Fruit fly (Drosophila melanogaster) whole organism, embryonic: ENCODE data around the gene pyd.
A peak's percentile ranks its signal among the peaks of the same experiment; 100 is the strongest.

Experiments used
- Abd-B ChIP-seq: fragments of 200-800 bp; sonication (Bioruptor generic); optimal IDR thresholded peaks from 2 replicates; lab custom pipeline; 2018; ENCODE audit warnings: missing biosample characterization, mild to moderate bottlenecking, missing genetic modification characterization, moderate library complexity
- Atf6 ChIP-seq: fragments of 200-800 bp; sonication (Bioruptor generic); IDR thresholded peaks from 2 replicates; pipeline ENCODE4 v1.3.6; 2022; ENCODE audit warnings: missing biosample characterization, missing genetic modification characterization
- B-H1 ChIP-seq: fragments of 200-800 bp; sonication (Bioruptor generic); IDR thresholded peaks from 3 replicates; pipeline ENCODE4 v1.3.6; 2022; ENCODE audit warnings: missing biosample characterization, missing genetic modification characterization
- CG10543 ChIP-seq: fragments of 200-800 bp; sonication (Bioruptor generic); optimal IDR thresholded peaks from 3 replicates; lab custom pipeline; 2017; ENCODE audit warnings: missing biosample characterization, mild to moderate bottlenecking, missing genetic modification characterization, moderate library complexity
- CG11247 ChIP-seq: fragments of 200-800 bp; sonication (Bioruptor generic); IDR thresholded peaks from 2 replicates; pipeline ENCODE4 v1.3.6; 2022; ENCODE audit warnings: missing biosample characterization, missing genetic modification characterization
- CG11695 ChIP-seq: fragments of 200-800 bp; sonication (Bioruptor generic); IDR thresholded peaks from 3 replicates; pipeline ENCODE4 v1.3.6; 2022; ENCODE audit warnings: missing biosample characterization, missing genetic modification characterization
- CG12104 ChIP-seq: fragments of 200-800 bp; sonication (Bioruptor generic); optimal IDR thresholded peaks from 3 replicates; lab custom pipeline; 2016; ENCODE audit warnings: missing biosample characterization, missing genetic modification characterization
- CG14860 ChIP-seq: fragments of 200-800 bp; sonication (Bioruptor generic); IDR thresholded peaks from 3 replicates; pipeline ENCODE4 v1.3.6; 2022; ENCODE audit warnings: missing biosample characterization, missing genetic modification characterization; ENCODE audit not compliant: partially characterized antibody
- CG15601 ChIP-seq: fragments of 200-800 bp; sonication (Bioruptor generic); optimal IDR thresholded peaks from 3 replicates; lab custom pipeline; 2019; ENCODE audit warnings: missing biosample characterization, mild to moderate bottlenecking, missing genetic modification characterization, moderate library complexity
- CG1647 ChIP-seq: fragments of 200-800 bp; sonication (Bioruptor generic); optimal IDR thresholded peaks from 3 replicates; lab custom pipeline; 2016; ENCODE audit warnings: missing biosample characterization, missing genetic modification characterization
- CG17361 ChIP-seq: fragments of 200-800 bp; sonication (Bioruptor generic); IDR thresholded peaks from 3 replicates; pipeline ENCODE4 v1.3.6; 2022; ENCODE audit warnings: missing biosample characterization, missing genetic modification characterization
- CG17829 ChIP-seq: fragments of 200-800 bp; optimal IDR thresholded peaks from 2 replicates; lab custom pipeline; 2019; ENCODE audit warnings: missing biosample characterization, mild to moderate bottlenecking, missing genetic modification characterization, moderate library complexity
- CG42726 ChIP-seq: fragments of 200-800 bp; sonication (Bioruptor generic); IDR thresholded peaks from 2 replicates; pipeline ENCODE4 v1.3.6; 2022; ENCODE audit warnings: missing biosample characterization, missing genetic modification characterization; ENCODE audit not compliant: partially characterized antibody
- CG4282 ChIP-seq: fragments of 200-800 bp; sonication (Bioruptor generic); optimal IDR thresholded peaks from 2 replicates; lab custom pipeline; 2016; ENCODE audit warnings: missing biosample characterization, missing genetic modification characterization
- CG4404 ChIP-seq: fragments of 200-800 bp; sonication (Bioruptor generic); IDR thresholded peaks from 2 replicates; pipeline ENCODE4 v1.3.6; 2022; ENCODE audit warnings: missing biosample characterization, missing genetic modification characterization
- CG5180 ChIP-seq: fragments of 200-800 bp; sonication (Bioruptor generic); optimal IDR thresholded peaks from 3 replicates; lab custom pipeline; 2017; ENCODE audit warnings: missing biosample characterization, missing genetic modification characterization, mild to moderate bottlenecking, moderate library complexity, missing genetic modification reagents
- CG6254 ChIP-seq: fragments of 200-800 bp; sonication (Bioruptor generic); optimal IDR thresholded peaks from 3 replicates; lab custom pipeline; 2017; ENCODE audit warnings: mild to moderate bottlenecking, missing biosample characterization, missing genetic modification reagents, missing genetic modification characterization
- CG7928 ChIP-seq: fragments of 200-800 bp; sonication (Bioruptor generic); optimal IDR thresholded peaks from 2 replicates; lab custom pipeline; 2017; ENCODE audit warnings: missing biosample characterization, mild to moderate bottlenecking, missing genetic modification characterization
- CG8290 ChIP-seq, 3 experiments: fragments of 200-800 bp; sonication (Bioruptor generic); optimal IDR thresholded peaks; 2 replicates each; lab custom pipeline; 2016 to 2019; ENCODE audit warnings: missing biosample characterization in 3 of 3, missing genetic modification characterization in 3 of 3, mild to moderate bottlenecking in 2 of 3, moderate library complexity in 1 of 3
- CG8924 ChIP-seq: fragments of 200-800 bp; optimal IDR thresholded peaks from 3 replicates; lab custom pipeline; 2019; ENCODE audit warnings: missing biosample characterization, mild to moderate bottlenecking, missing genetic modification characterization, moderate library complexity
- CG9609 ChIP-seq: fragments of 200-800 bp; sonication (Bioruptor generic); optimal IDR thresholded peaks from 3 replicates; lab custom pipeline; 2016; ENCODE audit warnings: missing biosample characterization, missing genetic modification characterization
- CTCF ChIP-seq: fragments of 200-800 bp; sonication (Bioruptor generic); optimal IDR thresholded peaks from 2 replicates; lab custom pipeline; 2017; ENCODE audit warnings: missing biosample characterization, mild to moderate bottlenecking, missing genetic modification characterization, moderate library complexity
- Dad ChIP-seq: fragments of 200-800 bp; sonication (Bioruptor generic); optimal IDR thresholded peaks from 3 replicates; lab custom pipeline; 2016; ENCODE audit warnings: missing biosample characterization, missing genetic modification characterization
- Dp ChIP-seq: fragments of 200-800 bp; sonication (Bioruptor generic); optimal IDR thresholded peaks from 2 replicates; lab custom pipeline; 2018; ENCODE audit warnings: missing biosample characterization, mild to moderate bottlenecking, missing genetic modification characterization, moderate library complexity
- E2f2 ChIP-seq: fragments of 200-800 bp; sonication (Bioruptor generic); IDR thresholded peaks from 2 replicates; pipeline ENCODE4 v1.3.6; 2022; ENCODE audit warnings: missing biosample characterization, missing genetic modification characterization
- ERR ChIP-seq: fragments of 200-800 bp; sonication (Bioruptor generic); optimal IDR thresholded peaks from 2 replicates; lab custom pipeline; 2016; ENCODE audit warnings: missing biosample characterization, missing genetic modification characterization
- Elba2 ChIP-seq: fragments of 200-800 bp; sonication (Bioruptor generic); optimal IDR thresholded peaks from 3 replicates; lab custom pipeline; 2016; ENCODE audit warnings: missing biosample characterization, missing genetic modification characterization
- HHEX ChIP-seq: fragments of 200-800 bp; sonication (Bioruptor generic); optimal IDR thresholded peaks from 3 replicates; lab custom pipeline; 2017; ENCODE audit warnings: missing biosample characterization, mild to moderate bottlenecking, missing genetic modification characterization, missing genetic modification reagents
- HLH54F ChIP-seq: fragments of 200-800 bp; sonication (Bioruptor generic); optimal IDR thresholded peaks from 3 replicates; lab custom pipeline; 2016; ENCODE audit warnings: missing biosample characterization, missing genetic modification characterization
- Kr ChIP-seq: fragments of 200-800 bp; sonication (Bioruptor generic); optimal IDR thresholded peaks from 2 replicates; lab custom pipeline; 2017; ENCODE audit warnings: missing biosample characterization, mild to moderate bottlenecking, missing genetic modification characterization
- Mad ChIP-seq: fragments of 200-800 bp; sonication (Bioruptor generic); optimal IDR thresholded peaks from 2 replicates; lab custom pipeline; 2016; ENCODE audit warnings: missing biosample characterization, missing genetic modification characterization
- NC2α ChIP-seq: fragments of 200-800 bp; sonication (Bioruptor generic); optimal IDR thresholded peaks from 2 replicates; lab custom pipeline; 2016; ENCODE audit warnings: missing biosample characterization, missing genetic modification characterization
- Nf-YA ChIP-seq: fragments of 200-800 bp; sonication (Bioruptor generic); IDR thresholded peaks from 2 replicates; pipeline ENCODE4 v1.3.6; 2022; ENCODE audit warnings: missing biosample characterization, missing genetic modification characterization
- NfI ChIP-seq: fragments of 200-800 bp; sonication (Bioruptor generic); optimal IDR thresholded peaks from 3 replicates; lab custom pipeline; 2018; ENCODE audit warnings: missing biosample characterization, mild to moderate bottlenecking, missing genetic modification characterization, moderate library complexity
- PHDP ChIP-seq: fragments of 200-800 bp; sonication (Bioruptor generic); optimal IDR thresholded peaks from 3 replicates; lab custom pipeline; 2018; ENCODE audit warnings: missing biosample characterization, mild to moderate bottlenecking, missing genetic modification characterization, moderate library complexity
- bigmax ChIP-seq: fragments of 200-800 bp; sonication (Bioruptor generic); optimal IDR thresholded peaks from 2 replicates; lab custom pipeline; 2018; ENCODE audit warnings: missing biosample characterization, mild to moderate bottlenecking, missing genetic modification characterization
- cato ChIP-seq: fragments of 200-800 bp; sonication (Bioruptor generic); optimal IDR thresholded peaks from 2 replicates; lab custom pipeline; 2016; ENCODE audit warnings: missing biosample characterization, missing genetic modification characterization, borderline replicate concordance
- cg ChIP-seq: fragments of 200-800 bp; sonication (Bioruptor generic); optimal IDR thresholded peaks from 3 replicates; lab custom pipeline; 2019; ENCODE audit warnings: missing biosample characterization, mild to moderate bottlenecking, missing genetic modification characterization, moderate library complexity
- crol ChIP-seq: fragments of 200-800 bp; sonication (Bioruptor generic); IDR thresholded peaks from 2 replicates; pipeline ENCODE4 v1.3.6; 2022; ENCODE audit warnings: missing biosample characterization, missing genetic modification characterization
- dati ChIP-seq: fragments of 200-800 bp; sonication (Bioruptor generic); IDR thresholded peaks from 2 replicates; pipeline ENCODE4 v1.3.6; 2022; ENCODE audit warnings: missing biosample characterization, missing genetic modification characterization
- dysf ChIP-seq: fragments of 200-800 bp; sonication (Bioruptor generic); IDR thresholded peaks from 3 replicates; pipeline ENCODE4 v1.3.6; 2022; ENCODE audit warnings: missing biosample characterization, missing genetic modification characterization
- exex ChIP-seq: fragments of 200-800 bp; sonication (Bioruptor generic); optimal IDR thresholded peaks from 4 replicates; lab custom pipeline; 2018; ENCODE audit warnings: missing biosample characterization, mild to moderate bottlenecking, missing genetic modification characterization, moderate library complexity
- fu2 ChIP-seq: fragments of 200-800 bp; sonication (Bioruptor generic); optimal IDR thresholded peaks from 2 replicates; lab custom pipeline; 2016; ENCODE audit warnings: missing biosample characterization, missing genetic modification characterization
- h ChIP-seq: fragments of >200 bp; optimal IDR thresholded peaks from 2 replicates; lab custom pipeline; 2017
- lov ChIP-seq, 2 experiments: fragments of 200-800 bp in 1 of 2; fragments of >200 bp in 1 of 2; sonication (Bioruptor generic) in 1 of 2; IDR thresholded peaks in 1 of 2; optimal IDR thresholded peaks in 1 of 2; 2 replicates in 1 of 2; 3 replicates in 1 of 2; pipeline versions ENCODE4 v1.3.6 to Lab custom; 2017 to 2022; ENCODE audit warnings: missing biosample characterization in 1 of 2, missing genetic modification characterization in 1 of 2
- nerfin-1 ChIP-seq: fragments of 200-800 bp; sonication (Bioruptor generic); optimal IDR thresholded peaks from 3 replicates; lab custom pipeline; 2019; ENCODE audit warnings: missing biosample characterization, mild to moderate bottlenecking, missing genetic modification characterization, moderate library complexity
- odd ChIP-seq: fragments of 200-800 bp; sonication (Bioruptor generic); optimal IDR thresholded peaks from 2 replicates; lab custom pipeline; 2017; ENCODE audit warnings: missing biosample characterization, mild to moderate bottlenecking, missing genetic modification characterization
- pnt ChIP-seq: fragments of 200-800 bp; sonication (Bioruptor generic); optimal IDR thresholded peaks from 3 replicates; lab custom pipeline; 2016; ENCODE audit warnings: missing biosample characterization, missing genetic modification characterization
- sens-2 ChIP-seq: fragments of 200-800 bp; sonication (Bioruptor generic); IDR thresholded peaks from 2 replicates; pipeline ENCODE4 v1.3.6; 2022; ENCODE audit warnings: missing biosample characterization, missing genetic modification characterization
- tgo ChIP-seq: fragments of 200-800 bp; sonication (Bioruptor generic); IDR thresholded peaks from 3 replicates; pipeline ENCODE4 v1.3.6; 2022; ENCODE audit warnings: missing biosample characterization, missing genetic modification characterization

Gene pyd

dm6 chr3R:8896740-8897139 is 35.0 kb downstream of the pyd start (continued):
- TF ChIP-seq CG17829 (tag; lab: Kevin White, UChicago) = peak; percentile 61
- no peak for TF ChIP-seq CG14860 (GFP tag; lab: Robert Waterston, UW)
- TF ChIP-seq dysf (GFP tag; lab: Robert Waterston, UW) = peak; percentile 81
- peak; percentile 46; the same call in 2 of the 3 replicates for TF ChIP-seq B-H1 (GFP tag; lab: Robert Waterston, UW)
- peak; percentile 28 for TF ChIP-seq fu2 (GFP tag; lab: Kevin White, UChicago)
- TF ChIP-seq CG4404 (GFP tag; lab: Robert Waterston, UW) = no peak
- TF ChIP-seq PHDP (tag; lab: Kevin White, UChicago) = peak; percentile 73
- TF ChIP-seq exex = no peak
- peak; percentile 55 for TF ChIP-seq CG5180 (GFP tag; lab: Kevin White, UChicago)
- peak; percentile 51 for TF ChIP-seq ERR (GFP tag; lab: Kevin White, UChicago)
- peak; percentile 26 for TF ChIP-seq Abd-B (GFP tag; lab: Kevin White, UChicago)
- TF ChIP-seq pnt (GFP tag; lab: Kevin White, UChicago) = peak; percentile 61
- peak; percentile 12 for TF ChIP-seq CG1647 (GFP tag; lab: Kevin White, UChicago)
- peak; percentile 56; the same call in 2 of the 3 replicates for TF ChIP-seq tgo
- no peak for TF ChIP-seq bigmax (GFP tag; lab: Kevin White, UChicago)
- TF ChIP-seq CG8290 (GFP tag; optimal IDR thresholded peaks at IDR 0.05; lab: Kevin White, UChicago) = peak; percentile 24
- no peak for TF ChIP-seq CG8290 (tag; optimal IDR thresholded peaks at IDR 0.05; lab: Kevin White, UChicago)
- peak; percentile 1; the same call in 1 of the 2 replicates for TF ChIP-seq crol (GFP tag; lab: Robert Waterston, UW)
- peak; percentile 60 for TF ChIP-seq Mad (GFP tag; lab: Kevin White, UChicago)
- no peak for TF ChIP-seq h (lab: Kevin White, UChicago)
- peak; percentile 48 for TF ChIP-seq CG6254
- no peak for TF ChIP-seq CG42726
- peak; percentile 13 for TF ChIP-seq NC2α (GFP tag; lab: Kevin White, UChicago)
- TF ChIP-seq Atf6 (GFP tag; lab: Robert Waterston, UW) = peak; percentile 69; the same call in 1 of the 2 replicates
- peak; percentile 28; the same call in 1 of the 2 replicates for TF ChIP-seq Nf-YA (GFP tag; lab: Robert Waterston, UW)
- peak; percentile 66 for TF ChIP-seq HHEX (GFP tag; lab: Kevin White, UChicago)
- TF ChIP-seq Dp (GFP tag; lab: Kevin White, UChicago) = no peak
- TF ChIP-seq CG7928 (GFP tag; lab: Kevin White, UChicago) = peak; percentile 2
- peak; percentile 65 for TF ChIP-seq CG9609 (GFP tag; lab: Kevin White, UChicago)
- peak; percentile 38 for TF ChIP-seq nerfin-1 (tag; lab: Kevin White, UChicago)
- peak; percentile 72 for TF ChIP-seq NfI (GFP tag; lab: Kevin White, UChicago)
- peak; percentile 55 for TF ChIP-seq CG15601 (tag; lab: Kevin White, UChicago)
- TF ChIP-seq CG8924 = peak; percentile 66
- peak; percentile 21 for TF ChIP-seq Dad (GFP tag; lab: Kevin White, UChicago)
- no peak for TF ChIP-seq CG11247 (GFP tag; lab: Robert Waterston, UW)
- TF ChIP-seq Elba2 (GFP tag; lab: Kevin White, UChicago) = no peak
- TF ChIP-seq lov (optimal IDR thresholded peaks at IDR 0.05; lab: Kevin White, UChicago) = no peak
- TF ChIP-seq lov (GFP tag; IDR thresholded peaks at IDR 0.05; lab: Robert Waterston, UW) = 0 out of 3 replicates have a peak, but pooled peaks have one; percentile 11
- peak; percentile 32 for TF ChIP-seq cato (GFP tag; lab: Kevin White, UChicago)
- peak; percentile 67 for TF ChIP-seq CG17361 (GFP tag; lab: Robert Waterston, UW)
- peak; percentile 58 for TF ChIP-seq odd (GFP tag; lab: Kevin White, UChicago)
- no peak for TF ChIP-seq dati (GFP tag; lab: Robert Waterston, UW)
- TF ChIP-seq CG12104 (GFP tag; lab: Kevin White, UChicago) = peak; percentile 40
- TF ChIP-seq sens-2 (GFP tag; lab: Robert Waterston, UW) = 0 out of 2 replicates have a peak, but pooled peaks have one; percentile 10
- peak; percentile 57 for TF ChIP-seq CG10543 (GFP tag; lab: Kevin White, UChicago)
- TF ChIP-seq HLH54F (GFP tag; lab: Kevin White, UChicago) = peak; percentile 64
- TF ChIP-seq CG11695 (GFP tag; lab: Robert Waterston, UW) = peak; percentile 60; the same call in 1 of the 3 replicates
- TF ChIP-seq Kr (GFP tag; lab: Kevin White, UChicago) = no peak
- TF ChIP-seq CTCF = peak; percentile 16
- TF ChIP-seq CG4282 = peak; percentile 41
- peak; percentile 53 for TF ChIP-seq E2f2 (GFP tag; lab: Robert Waterston, UW)
- no peak for TF ChIP-seq cg
